Worm (Caenorhabditis elegans) whole organism, L1 larva: ENCODE measurements around the gene Y53F4B.9.

Experiments
- C04F5.9 ChIP-seq: sonication (generic microtip); optimal IDR thresholded peaks from 2 replicates; lab custom pipeline; 2016; ENCODE audit warnings: missing genetic modification characterization, missing compliant biosample characterization
- F16B12.6 ChIP-seq: fragments of 150-350 bp; optimal IDR thresholded peaks from 2 replicates; lab custom pipeline; 2014; ENCODE audit warnings: missing biosample characterization, missing genetic modification characterization
- alr-1 ChIP-seq: fragments of 200-800 bp; sonication (Bioruptor generic); optimal IDR thresholded peaks from 2 replicates; lab custom pipeline; 2018; ENCODE audit warnings: borderline replicate concordance, mild to moderate bottlenecking, missing genetic modification characterization, missing compliant biosample characterization
- dpl-1 ChIP-seq, 3 experiments: fragments of 150-350 bp in 2 of 3; sonication (generic microtip) in 1 of 3; optimal IDR thresholded peaks; 2 replicates each; lab custom pipeline; 2014 to 2017; ENCODE audit warnings: missing biosample characterization in 3 of 3, missing genetic modification characterization in 3 of 3, missing genetic modification reagents in 3 of 3
- dsc-1 ChIP-seq: sonication (generic microtip); optimal IDR thresholded peaks from 2 replicates; lab custom pipeline; 2016; ENCODE audit warnings: mild to moderate bottlenecking, missing genetic modification characterization, missing compliant biosample characterization
- efl-3 ChIP-seq: fragments of 200-800 bp; sonication (Bioruptor generic); optimal IDR thresholded peaks from 2 replicates; lab custom pipeline; 2018; ENCODE audit warnings: mild to moderate bottlenecking, missing genetic modification characterization, missing compliant biosample characterization
- egl-13 ChIP-seq: sonication (generic microtip); optimal IDR thresholded peaks from 2 replicates; lab custom pipeline; 2016; ENCODE audit warnings: missing genotype, missing genetic modification reagents, missing genetic modification characterization, missing compliant biosample characterization
- elt-3 ChIP-seq, 6 experiments: fragments of 150-350 bp in 1 of 6; sonication (generic microtip); optimal IDR thresholded peaks; 2 replicates each; lab custom pipeline; 2017 to 2018; ENCODE audit warnings: missing biosample characterization in 6 of 6, missing genetic modification characterization in 6 of 6, inconsistent platforms in 1 of 6
- ets-5 ChIP-seq: fragments of 200-800 bp; sonication (Bioruptor generic); IDR thresholded peaks from 2 replicates; pipeline ENCODE4 v1.3.6; 2022; ENCODE audit warnings: missing genetic modification characterization, missing compliant biosample characterization
- fkh-4 ChIP-seq: sonication (generic microtip); optimal IDR thresholded peaks from 2 replicates; lab custom pipeline; 2016; ENCODE audit warnings: missing compliant biosample characterization, missing genetic modification characterization, borderline replicate concordance
- fkh-8 ChIP-seq: sonication (generic microtip); optimal IDR thresholded peaks from 2 replicates; lab custom pipeline; 2016; ENCODE audit warnings: mild to moderate bottlenecking, missing genetic modification characterization, missing compliant biosample characterization
- fos-1 ChIP-seq: fragments of 150-350 bp; optimal IDR thresholded peaks from 2 replicates; lab custom pipeline; 2014; ENCODE audit warnings: missing biosample characterization, missing genetic modification characterization
- grh-1 ChIP-seq: fragments of 200-800 bp; sonication (Bioruptor generic); IDR thresholded peaks from 2 replicates; pipeline ENCODE4 v1.3.6; 2022; ENCODE audit warnings: missing genetic modification reagents, missing genetic modification characterization, missing compliant biosample characterization
- hlh-17 ChIP-seq: fragments of 200-800 bp; sonication (Bioruptor generic); optimal IDR thresholded peaks from 2 replicates; lab custom pipeline; 2018; ENCODE audit warnings: missing genetic modification characterization, mild to moderate bottlenecking, missing compliant biosample characterization, moderate library complexity, borderline replicate concordance
- hpl-2 ChIP-seq: fragments of 150-350 bp; optimal IDR thresholded peaks from 2 replicates; lab custom pipeline; 2014; ENCODE audit warnings: missing biosample characterization, missing genetic modification reagents, missing genetic modification characterization
- isw-1 ChIP-seq: fragments of 200-800 bp; sonication (Bioruptor generic); IDR thresholded peaks from 2 replicates; pipeline ENCODE4 v1.3.6; 2022; ENCODE audit warnings: missing genetic modification characterization, missing compliant biosample characterization
- lin-35 ChIP-seq, 2 experiments: fragments of 150-350 bp; optimal IDR thresholded peaks; 2 replicates each; lab custom pipeline; 2014; ENCODE audit warnings: missing biosample characterization in 2 of 2, missing genetic modification characterization in 2 of 2, missing genetic modification reagents in 2 of 2
- lir-3 ChIP-seq: sonication (generic microtip); optimal IDR thresholded peaks from 2 replicates; lab custom pipeline; 2016; ENCODE audit warnings: mild to moderate bottlenecking, missing genetic modification characterization, moderate library complexity, missing compliant biosample characterization; ENCODE audit not compliant: poor library complexity
- lsy-2 ChIP-seq, 2 experiments: fragments of 150-350 bp; optimal IDR thresholded peaks; 2 replicates each; lab custom pipeline; 2014; ENCODE audit warnings: missing biosample characterization in 2 of 2, missing genetic modification characterization in 2 of 2
- mab-9 ChIP-seq: fragments of 200-800 bp; sonication (Bioruptor generic); IDR thresholded peaks from 2 replicates; pipeline ENCODE4 v1.3.6; 2022; ENCODE audit warnings: missing genetic modification reagents, missing genetic modification characterization, missing compliant biosample characterization
- mdl-1 ChIP-seq, 2 experiments: fragments of 150-350 bp; optimal IDR thresholded peaks; 2 replicates each; lab custom pipeline; 2014 to 2017; ENCODE audit warnings: missing biosample characterization in 2 of 2, missing genetic modification characterization in 2 of 2, inconsistent platforms in 1 of 2
- mef-2 ChIP-seq: fragments of 150-350 bp; optimal IDR thresholded peaks from 2 replicates; lab custom pipeline; 2014; ENCODE audit warnings: missing biosample characterization, missing genetic modification characterization
- mep-1 ChIP-seq: fragments of 150-350 bp; optimal IDR thresholded peaks from 2 replicates; lab custom pipeline; 2014; ENCODE audit warnings: missing biosample characterization, missing genetic modification characterization
- nhr-12 ChIP-seq: sonication (generic microtip); optimal IDR thresholded peaks from 2 replicates; lab custom pipeline; 2017; ENCODE audit warnings: missing biosample characterization, missing genetic modification characterization
- nhr-19 ChIP-seq: fragments of 200-800 bp; sonication (Bioruptor generic); conservative IDR thresholded peaks from 2 replicates; pipeline ENCODE4 v1.3.6; 2022; ENCODE audit warnings: missing genetic modification characterization, missing compliant biosample characterization
- nhr-20 ChIP-seq: sonication (generic microtip); optimal IDR thresholded peaks from 2 replicates; lab custom pipeline; 2016; ENCODE audit warnings: mild to moderate bottlenecking, missing genetic modification characterization, missing compliant biosample characterization
- nhr-237 ChIP-seq: fragments of 150-350 bp; optimal IDR thresholded peaks from 2 replicates; lab custom pipeline; 2014; ENCODE audit warnings: missing biosample characterization, missing genetic modification characterization
- nhr-71 ChIP-seq: sonication (generic microtip); optimal IDR thresholded peaks from 2 replicates; lab custom pipeline; 2016; ENCODE audit warnings: mild to moderate bottlenecking, missing genetic modification characterization, moderate library complexity, missing compliant biosample characterization
- nhr-76 ChIP-seq: sonication (generic microtip); optimal IDR thresholded peaks from 2 replicates; lab custom pipeline; 2017; ENCODE audit warnings: missing biosample characterization, missing genetic modification characterization
- nhr-77 ChIP-seq: fragments of 150-350 bp; optimal IDR thresholded peaks from 2 replicates; lab custom pipeline; 2014; ENCODE audit warnings: missing biosample characterization, missing genetic modification characterization
- nhr-84 ChIP-seq: sonication (generic microtip); optimal IDR thresholded peaks from 2 replicates; lab custom pipeline; 2017; ENCODE audit warnings: missing biosample characterization, missing genetic modification characterization
- nhr-85 ChIP-seq: sonication (generic microtip); peaks from one replicate; lab custom pipeline; 2016; ENCODE audit warnings: missing genetic modification characterization, inconsistent platforms, missing compliant biosample characterization
- nhr-90 ChIP-seq: sonication (generic microtip); optimal IDR thresholded peaks from 2 replicates; lab custom pipeline; 2016; ENCODE audit warnings: mild to moderate bottlenecking, missing genetic modification characterization, missing compliant biosample characterization; ENCODE audit not compliant: poor library complexity
- pag-3 ChIP-seq: sonication (generic microtip); optimal IDR thresholded peaks from 2 replicates; lab custom pipeline; 2017; ENCODE audit warnings: missing genetic modification characterization, mild to moderate bottlenecking, missing compliant biosample characterization, antibody characterized with exemption, borderline replicate concordance; ENCODE audit not compliant: insufficient read depth
- pax-3 ChIP-seq: fragments of 200-800 bp; sonication (Bioruptor generic); optimal IDR thresholded peaks from 2 replicates; lab custom pipeline; 2018; ENCODE audit warnings: mild to moderate bottlenecking, missing genetic modification characterization, moderate library complexity, missing compliant biosample characterization
- pqm-1 ChIP-seq: sonication (generic microtip); optimal IDR thresholded peaks from 3 replicates; lab custom pipeline; 2017; ENCODE audit warnings: missing biosample characterization, missing genetic modification characterization
- snpc-4 ChIP-seq: fragments of 150-350 bp; optimal IDR thresholded peaks from 2 replicates; lab custom pipeline; 2014; ENCODE audit warnings: missing biosample characterization, missing genetic modification characterization
- snu-23 ChIP-seq: sonication (generic microtip); optimal IDR thresholded peaks from 2 replicates; lab custom pipeline; 2016; ENCODE audit warnings: missing genetic modification characterization, missing compliant biosample characterization
- sox-4 ChIP-seq: sonication (generic microtip); optimal IDR thresholded peaks from 2 replicates; lab custom pipeline; 2016; ENCODE audit warnings: missing genetic modification characterization, missing compliant biosample characterization
- sup-37 ChIP-seq: fragments of 200-800 bp; sonication (Bioruptor generic); optimal IDR thresholded peaks from 2 replicates; lab custom pipeline; 2018; ENCODE audit warnings: mild to moderate bottlenecking, missing genetic modification characterization, missing compliant biosample characterization
- tbx-2 ChIP-seq: sonication (generic microtip); optimal IDR thresholded peaks from 2 replicates; lab custom pipeline; 2016; ENCODE audit warnings: missing genetic modification characterization, missing compliant biosample characterization
- tlp-1 ChIP-seq: fragments of 150-350 bp; optimal IDR thresholded peaks from 2 replicates; lab custom pipeline; 2014; ENCODE audit warnings: missing biosample characterization, missing genetic modification characterization
- unc-130 ChIP-seq: fragments of 150-350 bp; optimal IDR thresholded peaks from 2 replicates; lab custom pipeline; 2017; ENCODE audit warnings: missing biosample characterization, missing genetic modification characterization, inconsistent platforms
- unc-30 ChIP-seq: sonication (generic microtip); optimal IDR thresholded peaks from 2 replicates; lab custom pipeline; 2017; ENCODE audit warnings: missing biosample characterization, missing genetic modification characterization
- unc-62 ChIP-seq: fragments of 150-350 bp; optimal IDR thresholded peaks from 2 replicates; lab custom pipeline; 2014; ENCODE audit warnings: missing biosample characterization, missing genetic modification reagents, missing genetic modification characterization
- unc-86 ChIP-seq: sonication (generic microtip); optimal IDR thresholded peaks from 2 replicates; lab custom pipeline; 2016; ENCODE audit warnings: missing genetic modification characterization, missing compliant biosample characterization
- unc-98 ChIP-seq: fragments of 200-800 bp; sonication (Bioruptor generic); IDR thresholded peaks from 2 replicates; pipeline ENCODE4 v1.3.6; 2022; ENCODE audit warnings: missing genetic modification characterization, missing compliant biosample characterization
- vab-15 ChIP-seq: sonication (generic microtip); optimal IDR thresholded peaks from 2 replicates; lab custom pipeline; 2017; ENCODE audit warnings: missing genotype, mild to moderate bottlenecking, missing genetic modification characterization, missing compliant biosample characterization
- xbp-1 ChIP-seq: sonication (generic microtip); optimal IDR thresholded peaks from 2 replicates; lab custom pipeline; 2016; ENCODE audit warnings: missing genetic modification characterization, missing compliant biosample characterization
- zag-1 ChIP-seq: fragments of 150-350 bp; optimal IDR thresholded peaks from 2 replicates; lab custom pipeline; 2014; ENCODE audit warnings: missing biosample characterization, missing genetic modification characterization
- ztf-4 ChIP-seq: fragments of 150-350 bp; optimal IDR thresholded peaks from 2 replicates; lab custom pipeline; 2014; ENCODE audit warnings: missing biosample characterization, missing genetic modification characterization

Y53F4B.9 gene

DNA sequence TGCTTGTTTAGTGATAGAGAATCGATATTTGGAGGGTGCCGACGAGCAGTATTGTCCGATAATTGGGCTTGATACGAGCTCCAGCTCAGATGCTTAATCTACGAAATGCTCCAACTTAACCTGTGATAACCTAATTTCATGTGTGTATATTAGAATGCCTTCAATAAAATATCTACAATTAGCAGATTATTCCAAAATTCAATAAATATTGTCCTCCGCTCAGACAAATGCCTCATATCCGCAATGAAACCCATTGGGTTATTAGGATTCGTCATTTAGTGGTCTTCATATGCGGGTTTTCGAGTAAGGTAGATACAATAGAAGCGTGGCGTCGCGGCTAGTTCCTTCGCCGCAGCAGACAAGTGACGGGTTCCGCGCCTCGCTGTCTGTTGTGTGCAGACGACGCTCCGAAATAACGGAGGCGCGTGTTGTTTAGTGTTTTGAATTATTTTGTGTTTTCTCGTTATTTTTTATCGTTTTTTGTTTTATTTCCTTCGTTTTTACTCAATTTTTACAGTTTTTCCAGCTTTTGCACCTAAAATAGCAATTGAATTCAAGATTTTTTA is 15.5 kb upstream of the Y53F4B.9 start, which contains the start of gene cmtr-1:
Gene cmtr-1 (plus strand): TSS at position 516 of the 566 bp plus-strand sequence.
- peak; percentile 96 for TF ChIP-seq grh-1 (GFP tag; lab: Robert Waterston, UW)
- no peak for TF ChIP-seq tlp-1 (tag; lab: Kevin White, UChicago)
- TF ChIP-seq nhr-77 (tag; lab: Kevin White, UChicago), result peak; percentile 99
- peak; percentile 99 for TF ChIP-seq nhr-19
- TF ChIP-seq unc-130 (tag; lab: Kevin White, UChicago), result peak; percentile 93
- peak; percentile 94 for TF ChIP-seq mep-1
- peak; percentile 98 for TF ChIP-seq sup-37 (GFP tag; lab: Kevin White, UChicago)
- TF ChIP-seq ztf-4 (tag; lab: Kevin White, UChicago), result peak; percentile 97
- TF ChIP-seq F16B12.6 (tag; lab: Kevin White, UChicago), result peak; percentile 70
- peak; percentile 100 for TF ChIP-seq nhr-90 (tag; lab: Kevin White, UChicago)
- peak; percentile 57 to 88 for TF ChIP-seq mdl-1 (tag; optimal IDR thresholded peaks at IDR 0.05; lab: Kevin White, UChicago)
- peak; percentile 48 for TF ChIP-seq nhr-12
- peak; percentile 92 to 96 for TF ChIP-seq lsy-2 (tag; optimal IDR thresholded peaks at IDR 0.05; lab: Kevin White, UChicago)
- peak; percentile 91 for TF ChIP-seq C04F5.9 (tag; lab: Kevin White, UChicago)
- peak; percentile 13 to 94 (median 72) for TF ChIP-seq elt-3 (tag; optimal IDR thresholded peaks at IDR 0.05; lab: Kevin White, UChicago)
- peak; percentile 85 for TF ChIP-seq fkh-4 (tag; lab: Kevin White, UChicago)
- peak; percentile 70 for TF ChIP-seq unc-98 (GFP tag; lab: Robert Waterston, UW)
- TF ChIP-seq efl-3 (GFP tag; lab: Kevin White, UChicago), result peak; percentile 87
- TF ChIP-seq nhr-84, result peak; percentile 13
- TF ChIP-seq pqm-1 (tag; lab: Kevin White, UChicago), result no peak
- no peak for TF ChIP-seq lir-3 (tag; lab: Kevin White, UChicago)
- peak; percentile 100 for TF ChIP-seq snpc-4
- TF ChIP-seq nhr-20 (tag; lab: Kevin White, UChicago), result peak; percentile 99
- peak; percentile 97 for TF ChIP-seq egl-13 (tag; lab: Kevin White, UChicago)
- TF ChIP-seq vab-15 (tag; lab: Kevin White, UChicago), result peak; percentile 43
- no peak for TF ChIP-seq ets-5 (GFP tag; lab: Robert Waterston, UW)
- TF ChIP-seq lin-35 (GFP tag; optimal IDR thresholded peaks at IDR 0.05; lab: Kevin White, UChicago), result peak; percentile 93
- TF ChIP-seq nhr-237 (tag; lab: Kevin White, UChicago), result peak; percentile 81
- TF ChIP-seq dpl-1 (GFP tag; optimal IDR thresholded peaks at IDR 0.05; lab: Kevin White, UChicago), result peak; percentile 85 to 91 (median 89)
- TF ChIP-seq tbx-2 (tag; lab: Kevin White, UChicago), result peak; percentile 98
- TF ChIP-seq nhr-76 (tag; lab: Kevin White, UChicago), result no peak
- TF ChIP-seq alr-1 (tag; lab: Kevin White, UChicago), result no peak
- TF ChIP-seq dsc-1 (tag; lab: Kevin White, UChicago), result peak; percentile 99
- peak; percentile 97 for TF ChIP-seq mab-9 (GFP tag; lab: Robert Waterston, UW)
- peak; percentile 94 for TF ChIP-seq pax-3 (tag; lab: Kevin White, UChicago)
- TF ChIP-seq isw-1 (GFP tag; lab: Robert Waterston, UW), result peak; percentile 96
- TF ChIP-seq unc-62, result no peak
- TF ChIP-seq fos-1 (tag; lab: Kevin White, UChicago), result peak; percentile 94
- TF ChIP-seq xbp-1, result peak; percentile 97
- TF ChIP-seq hpl-2 (GFP tag; lab: Kevin White, UChicago), result peak; percentile 92
- no peak for TF ChIP-seq zag-1 (tag; lab: Kevin White, UChicago)
- peak; percentile 99 for TF ChIP-seq snu-23 (GFP tag; lab: Kevin White, UChicago)
- peak; percentile 97 for TF ChIP-seq fkh-8 (tag; lab: Kevin White, UChicago)
- TF ChIP-seq mef-2 (tag; lab: Kevin White, UChicago), result peak; percentile 56
- no peak for TF ChIP-seq unc-30 (tag; lab: Kevin White, UChicago)
- peak; percentile 92 for TF ChIP-seq sox-4 (tag; lab: Kevin White, UChicago)
- TF ChIP-seq nhr-71 (tag; lab: Kevin White, UChicago), result peak; percentile 99
- no peak for TF ChIP-seq hlh-17 (GFP tag; lab: Kevin White, UChicago)
- TF ChIP-seq nhr-85 (tag; lab: Kevin White, UChicago), result peak; percentile 99
- TF ChIP-seq unc-86, result peak; percentile 98
- no peak for TF ChIP-seq pag-3
